Fruit fly (Drosophila melanogaster) whole organism, wandering third instar larva: Measurements from ENCODE around the gene CG5188.

Experiments used
- Abd-B ChIP-seq: fragments of >200 bp; optimal IDR thresholded peaks from 2 replicates; lab custom pipeline; 2017; ENCODE audit warnings: missing biosample characterization, missing genetic modification characterization
- CG32264 ChIP-seq: fragments of 200-800 bp; sonication (Bioruptor generic); optimal IDR thresholded peaks from 2 replicates; lab custom pipeline; 2016; ENCODE audit warnings: missing biosample characterization, missing genetic modification characterization
- CG9705 ChIP-seq: fragments of 200-800 bp; sonication (Bioruptor generic); optimal IDR thresholded peaks from 2 replicates; lab custom pipeline; 2018; ENCODE audit warnings: missing biosample characterization, mild to moderate bottlenecking, missing genetic modification characterization
- CrebA ChIP-seq: fragments of 200-800 bp; sonication (Bioruptor generic); optimal IDR thresholded peaks from 2 replicates; lab custom pipeline; 2016; ENCODE audit warnings: missing biosample characterization, mild to moderate bottlenecking, missing genetic modification characterization, borderline replicate concordance
- Dfd ChIP-seq: fragments of >200 bp; optimal IDR thresholded peaks from 2 replicates; lab custom pipeline; 2017; ENCODE audit warnings: missing biosample characterization, missing genetic modification characterization
- Dif ChIP-seq: fragments of 200-275, 200-300 bp; sonication (Bioruptor generic); optimal IDR thresholded peaks from 2 replicates; lab custom pipeline; 2018; ENCODE audit warnings: missing biosample characterization, missing genetic modification characterization; ENCODE audit not compliant: partially characterized antibody
- GATAd ChIP-seq: sonication (Bioruptor generic); optimal IDR thresholded peaks from 2 replicates; lab custom pipeline; 2016; ENCODE audit warnings: missing biosample characterization, missing genetic modification characterization
- HLH106 ChIP-seq: fragments of 200-800 bp; optimal IDR thresholded peaks from 3 replicates; lab custom pipeline; 2019; ENCODE audit warnings: missing biosample characterization, mild to moderate bottlenecking, missing genetic modification characterization, moderate library complexity
- Hnf4 ChIP-seq: fragments of 200-800 bp; sonication (Bioruptor generic); optimal IDR thresholded peaks from 2 replicates; lab custom pipeline; 2016; ENCODE audit warnings: missing biosample characterization, mild to moderate bottlenecking, missing genetic modification characterization
- Hr78 ChIP-seq: fragments of >200 bp; optimal IDR thresholded peaks from 2 replicates; lab custom pipeline; 2017; ENCODE audit warnings: missing biosample characterization, missing genetic modification characterization
- Hr83 ChIP-seq: fragments of 200-300 bp; sonication (Bioruptor generic); optimal IDR thresholded peaks from 2 replicates; lab custom pipeline; 2016; ENCODE audit warnings: missing biosample characterization, mild to moderate bottlenecking, missing genetic modification characterization, moderate library complexity; ENCODE audit not compliant: poor library complexity, severe bottlenecking
- Jra ChIP-seq: sonication (Bioruptor generic); optimal IDR thresholded peaks from 2 replicates; lab custom pipeline; 2016; ENCODE audit warnings: missing biosample characterization, missing genetic modification characterization
- Mio ChIP-seq: sonication (Bioruptor generic); optimal IDR thresholded peaks from 2 replicates; lab custom pipeline; 2016; ENCODE audit warnings: missing biosample characterization, missing genetic modification characterization
- Myc ChIP-seq: fragments of >200 bp; optimal IDR thresholded peaks from 2 replicates; lab custom pipeline; 2017
- N ChIP-seq: fragments of >200 bp; optimal IDR thresholded peaks from 2 replicates; lab custom pipeline; 2018; ENCODE audit warnings: missing biosample characterization, missing external identifiers, missing genetic modification characterization
- OdsH ChIP-seq: fragments of 200-800 bp; sonication (Bioruptor generic); optimal IDR thresholded peaks from 2 replicates; lab custom pipeline; 2016; ENCODE audit warnings: missing biosample characterization, mild to moderate bottlenecking, missing genetic modification characterization
- Rel ChIP-seq, 2 experiments: fragments of 200-800 bp; sonication (Bioruptor generic) in 1 of 2; optimal IDR thresholded peaks; 2 replicates in 1 of 2; 3 replicates in 1 of 2; lab custom pipeline; 2016 to 2019; ENCODE audit warnings: mild to moderate bottlenecking in 2 of 2, missing biosample characterization in 2 of 2, missing genetic modification characterization in 2 of 2, moderate library complexity in 1 of 2
- Sp1 ChIP-seq: fragments of 200-800 bp; sonication (Bioruptor generic); optimal IDR thresholded peaks from 3 replicates; lab custom pipeline; 2019; ENCODE audit warnings: missing biosample characterization, mild to moderate bottlenecking, missing genetic modification characterization, moderate library complexity
- Vsx2 ChIP-seq: fragments of 200-300, 225-300 bp; sonication (Bioruptor generic); optimal IDR thresholded peaks from 2 replicates; lab custom pipeline; 2018; ENCODE audit warnings: missing biosample characterization, missing genetic modification characterization; ENCODE audit not compliant: partially characterized antibody
- br ChIP-seq: fragments of 200-800 bp; sonication (Bioruptor generic); optimal IDR thresholded peaks from 2 replicates; lab custom pipeline; 2016; ENCODE audit warnings: missing biosample characterization, missing genetic modification characterization
- brk ChIP-seq: fragments of 200-800 bp; sonication (Bioruptor generic); optimal IDR thresholded peaks from 2 replicates; lab custom pipeline; 2016; ENCODE audit warnings: missing biosample characterization, mild to moderate bottlenecking, missing genetic modification characterization
- dl ChIP-seq, 2 experiments: fragments of 175-275, 200-275 bp in 1 of 2; fragments of 200-275 bp in 1 of 2; sonication (Bioruptor generic); optimal IDR thresholded peaks; lab custom pipeline; 2018; ENCODE audit warnings: mild to moderate bottlenecking in 2 of 2, missing biosample characterization in 2 of 2, missing genetic modification characterization in 2 of 2, moderate library complexity in 2 of 2; ENCODE audit not compliant: partially characterized antibody in 2 of 2, insufficient read depth in 1 of 2
- dmrt93B ChIP-seq: fragments of 200-800 bp; sonication (Bioruptor generic); optimal IDR thresholded peaks from 2 replicates; lab custom pipeline; 2018; ENCODE audit warnings: missing biosample characterization, mild to moderate bottlenecking, missing genetic modification characterization
- dsf ChIP-seq: sonication (Bioruptor generic); optimal IDR thresholded peaks from 2 replicates; lab custom pipeline; 2016; ENCODE audit warnings: missing biosample characterization, missing genetic modification characterization, borderline replicate concordance
- ey ChIP-seq: fragments of 200-800 bp; sonication (Bioruptor generic); optimal IDR thresholded peaks from 2 replicates; lab custom pipeline; 2016; ENCODE audit warnings: missing biosample characterization, missing genetic modification characterization
- foxo ChIP-seq, 2 experiments: fragments of 200-800 bp; sonication (Bioruptor generic); optimal IDR thresholded peaks; 2 replicates in 1 of 2; 3 replicates in 1 of 2; lab custom pipeline; 2016 to 2017; ENCODE audit warnings: missing biosample characterization in 2 of 2, missing genetic modification characterization in 2 of 2
- fru ChIP-seq: fragments of 200-800 bp; sonication (Bioruptor generic); optimal IDR thresholded peaks from 3 replicates; lab custom pipeline; 2016; ENCODE audit warnings: missing biosample characterization, mild to moderate bottlenecking, missing genetic modification characterization
- h ChIP-seq: fragments of 200-800 bp; sonication (Bioruptor generic); optimal IDR thresholded peaks from 3 replicates; lab custom pipeline; 2016; ENCODE audit warnings: missing biosample characterization, mild to moderate bottlenecking, missing genetic modification characterization
- jim ChIP-seq: fragments of 175-275, 200-325 bp; sonication (Bioruptor generic); optimal IDR thresholded peaks from 2 replicates; lab custom pipeline; 2016; ENCODE audit warnings: missing biosample characterization, mild to moderate bottlenecking, missing genetic modification characterization
- lola ChIP-seq: fragments of >200 bp; optimal IDR thresholded peaks from 2 replicates; lab custom pipeline; 2017; ENCODE audit warnings: missing biosample characterization, missing genetic modification characterization
- pan ChIP-seq: fragments of >200 bp; optimal IDR thresholded peaks from 2 replicates; lab custom pipeline; 2017
- psq ChIP-seq: fragments of 200-800 bp; sonication (Bioruptor generic); optimal IDR thresholded peaks from 3 replicates; lab custom pipeline; 2017; ENCODE audit warnings: missing biosample characterization, mild to moderate bottlenecking, missing genetic modification characterization, moderate library complexity
- rgr ChIP-seq: fragments of 200-800 bp; sonication (Bioruptor generic); optimal IDR thresholded peaks from 3 replicates; lab custom pipeline; 2016; ENCODE audit warnings: missing biosample characterization, mild to moderate bottlenecking, missing genetic modification characterization
- sage ChIP-seq: fragments of 200-800 bp; sonication (Bioruptor generic); optimal IDR thresholded peaks from 2 replicates; lab custom pipeline; 2016; ENCODE audit warnings: missing biosample characterization, mild to moderate bottlenecking, missing genetic modification characterization
- sv ChIP-seq: fragments of 200-800 bp; sonication (Bioruptor generic); optimal IDR thresholded peaks from 3 replicates; lab custom pipeline; 2016; ENCODE audit warnings: missing biosample characterization, missing genetic modification characterization
- tai ChIP-seq: sonication (Bioruptor generic); optimal IDR thresholded peaks from 2 replicates; lab custom pipeline; 2016; ENCODE audit warnings: missing biosample characterization, missing genetic modification characterization
- usp ChIP-seq: fragments of >200 bp; optimal IDR thresholded peaks from 2 replicates; lab custom pipeline; 2017; ENCODE audit warnings: missing biosample characterization, missing genetic modification characterization
- woc ChIP-seq: sonication (Bioruptor generic); optimal IDR thresholded peaks from 2 replicates; lab custom pipeline; 2016; ENCODE audit warnings: missing biosample characterization, mild to moderate bottlenecking, missing genetic modification characterization

Gene CG5188

DNA sequence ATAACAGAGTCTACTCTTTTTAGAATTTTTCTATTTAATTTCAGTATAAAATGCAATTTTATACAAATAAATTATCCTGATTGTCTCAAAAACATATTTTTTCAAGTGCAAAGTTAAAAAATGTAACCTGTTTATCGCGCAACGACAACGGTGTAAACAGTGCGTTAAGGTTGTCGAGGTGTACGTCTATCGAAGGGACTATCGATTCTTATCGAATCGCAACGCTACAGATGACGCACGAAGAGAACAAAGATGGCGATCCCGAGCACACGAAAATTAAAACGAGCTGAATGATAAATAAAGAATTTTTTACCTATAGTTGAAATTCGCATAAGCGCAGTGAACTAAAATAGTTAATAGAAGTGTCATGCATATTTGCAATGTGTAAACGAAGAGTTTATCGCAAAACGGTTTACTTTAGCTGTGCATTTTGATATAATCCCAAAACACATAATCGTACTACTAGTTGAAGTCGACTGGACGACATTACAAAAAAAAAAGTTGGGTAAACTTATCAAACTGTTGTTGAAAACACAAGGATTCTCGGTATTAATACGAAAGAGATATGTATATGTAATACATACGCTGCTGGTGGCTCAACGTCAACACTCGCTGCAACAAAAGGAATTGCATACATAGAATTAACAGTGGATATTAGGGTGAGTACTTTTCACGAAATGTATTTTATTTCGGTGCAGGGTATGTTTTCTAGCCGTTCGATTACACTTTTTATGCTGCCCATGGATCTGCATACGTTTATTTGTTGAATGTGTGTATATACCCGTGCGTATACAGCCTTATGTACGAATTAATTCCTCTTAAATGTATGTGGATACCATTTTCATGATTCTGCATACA is 40.5 kb upstream of the CG5188 start, which contains the start of gene da:
Gene da, plus strand, starts transcription at position 237 of the 858 bp plus-strand sequence.
- no peak for TF ChIP-seq Hr83 (GFP tag; lab: Kevin White, UChicago)
- TF ChIP-seq GATAd (GFP tag; lab: Kevin White, UChicago), result no peak
- TF ChIP-seq Rel (GFP tag; optimal IDR thresholded peaks at IDR 0.05; lab: Kevin White, UChicago), result no peak
- peak; percentile 39 for TF ChIP-seq Rel (tag; optimal IDR thresholded peaks at IDR 0.05; lab: Kevin White, UChicago)
- no peak for TF ChIP-seq Myc (lab: Kevin White, UChicago)
- no peak for TF ChIP-seq dsf (GFP tag; lab: Kevin White, UChicago)
- peak; percentile 61 for TF ChIP-seq HLH106 (tag; lab: Kevin White, UChicago)
- TF ChIP-seq Dfd, result no peak
- TF ChIP-seq sv (GFP tag; lab: Kevin White, UChicago), result peak; percentile 15
- TF ChIP-seq sage, result peak; percentile 31
- TF ChIP-seq psq, result peak; percentile 8
- no peak for TF ChIP-seq pan
- no peak for TF ChIP-seq jim
- TF ChIP-seq OdsH (GFP tag; lab: Kevin White, UChicago), result no peak
- TF ChIP-seq Jra (GFP tag; lab: Kevin White, UChicago), result peak; percentile 56
- no peak for TF ChIP-seq br (GFP tag; lab: Kevin White, UChicago)
- TF ChIP-seq Mio, result no peak
- TF ChIP-seq tai (GFP tag; lab: Kevin White, UChicago), result no peak
- TF ChIP-seq Dif (GFP tag; lab: Kevin White, UChicago), result no peak
- no peak for TF ChIP-seq usp (GFP tag; lab: Kevin White, UChicago)
- no peak for TF ChIP-seq dmrt93B (GFP tag; lab: Kevin White, UChicago)
- peak; percentile 55 for TF ChIP-seq rgr
- TF ChIP-seq Hr78, result no peak
- TF ChIP-seq woc (GFP tag; lab: Kevin White, UChicago), result peak; percentile 64
- peak; percentile 47 for TF ChIP-seq Sp1 (GFP tag; lab: Kevin White, UChicago)
- TF ChIP-seq brk, result no peak
- no peak for TF ChIP-seq Abd-B (GFP tag; lab: Kevin White, UChicago)
- no peak for TF ChIP-seq Vsx2
- TF ChIP-seq ey, result peak; percentile 33
- TF ChIP-seq CG32264 (GFP tag; lab: Kevin White, UChicago), result no peak
- TF ChIP-seq lola (GFP tag; lab: Kevin White, UChicago), result peak; percentile 69
- no peak for TF ChIP-seq CrebA (GFP tag; lab: Kevin White, UChicago)
- peak; percentile 39 for TF ChIP-seq fru (GFP tag; lab: Kevin White, UChicago)
- no peak for TF ChIP-seq dl (GFP tag; optimal IDR thresholded peaks at IDR 0.05; lab: Kevin White, UChicago; ENCODE audit: insufficient read depth in 1 of 2, partially characterized antibody in 2 of 2)
- TF ChIP-seq foxo (GFP tag; optimal IDR thresholded peaks at IDR 0.05; lab: Kevin White, UChicago), result peak in 1 of 2 experiments; percentile 24
- TF ChIP-seq CG9705 (GFP tag; lab: Kevin White, UChicago), result peak; percentile 12
- peak; percentile 94 for TF ChIP-seq N (GFP tag; lab: Kevin White, UChicago)
- TF ChIP-seq Hnf4, result peak; percentile 52
- TF ChIP-seq h, result peak; percentile 56

- TF ChIP-seq h (no peak), Sp1 (GFP tag; lab: Kevin White, UChicago) (no peak), Hnf4 (no peak), pan (no peak), rgr (no peak), woc (GFP tag; lab: Kevin White, UChicago) (no peak)
Observed at dm6 chr2L:10393467-10393866, 35.2 kb upstream of the CG5188 start.
